Fruit fly (Drosophila melanogaster) ovary, adult (tissue): Measurements from ENCODE around the gene CG33514.

Source experiments
- CG17801 ChIP-seq: fragments of 200-800 bp; optimal IDR thresholded peaks from 2 replicates; lab custom pipeline; 2019; ENCODE audit warnings: missing biosample characterization, mild to moderate bottlenecking, missing genetic modification characterization, moderate library complexity; ENCODE audit not compliant: partially characterized antibody

Gene CG33514

DNA sequence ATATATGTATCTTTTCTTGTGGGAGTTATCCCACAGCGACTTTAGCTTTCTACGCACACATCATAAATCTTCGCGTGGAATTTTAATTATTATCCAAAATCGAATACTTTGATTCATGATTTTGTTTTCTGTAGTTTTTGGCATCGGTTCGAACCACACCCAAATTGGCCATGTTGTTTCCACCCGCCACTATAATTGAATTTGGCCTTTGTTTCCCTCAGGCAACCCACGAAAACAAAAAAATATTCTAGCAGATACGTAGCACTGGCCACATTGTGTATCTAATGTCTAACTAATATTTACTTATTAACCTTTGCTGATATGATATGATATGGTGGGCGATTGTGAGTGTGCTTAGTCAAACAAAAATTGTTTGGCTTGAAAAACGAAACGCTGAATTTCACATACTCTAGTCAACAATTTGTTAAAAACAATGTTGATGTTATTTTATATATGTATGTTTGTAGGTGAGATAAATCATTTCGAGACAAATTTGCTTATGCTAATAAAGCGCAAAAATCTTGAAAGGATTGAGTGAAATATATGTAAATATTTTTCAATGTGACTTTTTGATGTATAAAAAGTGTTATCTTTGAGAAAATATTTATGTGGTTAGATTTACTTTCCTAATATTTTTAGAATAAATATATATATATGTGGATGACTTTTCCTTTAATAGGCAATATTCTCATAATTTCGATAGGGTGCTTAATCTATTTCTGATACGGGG is 10.2 kb upstream of the CG33514 start:
- no peak for TF ChIP-seq CG17801 (GFP tag; lab: Kevin White, UChicago)

DNA sequence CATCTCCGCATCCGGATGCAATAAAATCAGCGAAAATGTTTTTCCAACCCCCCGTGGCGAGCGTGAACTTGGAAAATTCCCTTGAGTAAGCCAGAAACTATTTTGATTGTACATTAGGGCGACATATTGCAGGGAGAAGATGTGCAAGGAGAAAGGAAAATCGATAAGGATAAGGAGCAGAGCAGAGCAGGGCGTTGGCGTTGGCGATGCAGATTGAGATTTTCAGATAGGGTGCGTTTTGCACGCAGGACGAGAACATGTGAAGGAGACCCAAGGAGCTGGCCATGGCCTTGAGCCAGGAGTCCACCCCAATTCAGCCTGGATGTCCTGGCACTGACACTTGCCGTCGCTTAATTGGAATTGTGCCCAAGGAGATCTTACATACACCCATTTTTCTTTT is 8.2 kb upstream of the CG33514 start:
- no peak for TF ChIP-seq CG17801 (GFP tag; lab: Kevin White, UChicago)

DNA sequence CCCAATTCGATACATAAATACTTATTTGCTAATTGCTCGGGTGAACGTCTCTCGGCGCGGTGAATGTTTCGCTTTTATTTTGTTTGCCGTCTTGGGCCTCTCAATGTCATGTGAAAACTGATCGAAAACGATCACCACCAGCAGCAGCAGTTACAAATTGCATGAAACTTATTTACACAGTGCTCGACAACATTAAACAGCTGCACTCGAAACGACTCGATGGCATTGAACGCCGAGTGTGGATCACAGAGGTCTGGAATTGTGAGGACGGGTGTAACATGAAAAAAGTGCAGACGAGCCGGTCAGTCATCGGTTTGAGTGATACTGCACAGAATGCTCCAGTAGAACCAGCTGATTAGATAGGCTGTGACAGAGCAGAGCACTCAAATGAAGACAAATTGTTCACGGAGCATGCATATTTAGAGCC is 7.5 kb upstream of the CG33514 start:
- no peak for TF ChIP-seq CG17801 (GFP tag; lab: Kevin White, UChicago)

DNA sequence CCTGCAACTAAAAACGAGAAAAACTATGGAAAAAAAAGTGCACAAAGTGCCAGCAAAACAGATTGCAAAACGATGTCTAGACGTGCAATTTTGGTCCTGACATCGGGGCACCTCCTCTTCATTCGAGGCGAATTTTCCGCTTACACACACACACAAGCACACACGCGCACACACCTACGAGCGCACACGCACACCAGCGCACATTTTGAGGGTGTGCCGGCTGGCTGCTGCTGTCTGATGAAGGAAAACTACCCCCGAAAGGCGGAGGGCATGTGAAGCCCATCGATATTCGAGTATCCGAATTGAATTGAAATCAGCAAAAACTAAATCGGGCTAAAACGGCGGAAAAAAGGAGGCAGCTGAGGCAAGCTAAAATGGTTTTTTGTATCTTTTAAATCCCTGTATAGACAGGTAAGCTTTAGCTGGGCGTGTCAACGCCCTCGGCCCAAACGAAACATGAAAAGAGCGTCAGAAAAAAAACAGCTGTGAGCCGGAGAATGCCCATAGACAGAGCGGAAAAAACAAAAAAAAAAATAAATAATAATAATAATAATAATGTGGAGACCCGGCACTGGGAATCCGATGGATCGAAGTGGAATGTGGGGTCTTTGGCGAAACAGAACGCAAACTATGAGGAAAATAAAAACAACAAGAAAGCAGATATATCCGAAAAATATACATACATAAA is 5.4 kb upstream of the CG33514 start:
- no peak for TF ChIP-seq CG17801 (GFP tag; lab: Kevin White, UChicago)

DNA sequence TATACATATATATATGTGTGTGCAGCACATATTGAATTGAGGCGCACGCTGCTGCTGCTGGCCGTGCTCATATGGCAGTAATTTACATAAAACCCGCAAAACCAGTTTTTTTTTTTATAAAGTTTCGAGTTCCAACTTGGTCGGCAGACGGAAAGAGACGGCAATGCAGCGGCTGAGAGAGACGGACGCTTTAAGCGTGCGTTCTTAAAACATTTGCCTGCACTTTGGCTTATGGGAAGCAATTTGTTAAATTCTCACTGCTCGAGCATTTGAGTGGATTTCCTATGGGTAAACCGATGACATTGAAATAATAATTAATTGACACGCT is 4.9 kb upstream of the CG33514 start:
- TF ChIP-seq CG17801 (GFP tag; lab: Kevin White, UChicago) = no peak

DNA sequence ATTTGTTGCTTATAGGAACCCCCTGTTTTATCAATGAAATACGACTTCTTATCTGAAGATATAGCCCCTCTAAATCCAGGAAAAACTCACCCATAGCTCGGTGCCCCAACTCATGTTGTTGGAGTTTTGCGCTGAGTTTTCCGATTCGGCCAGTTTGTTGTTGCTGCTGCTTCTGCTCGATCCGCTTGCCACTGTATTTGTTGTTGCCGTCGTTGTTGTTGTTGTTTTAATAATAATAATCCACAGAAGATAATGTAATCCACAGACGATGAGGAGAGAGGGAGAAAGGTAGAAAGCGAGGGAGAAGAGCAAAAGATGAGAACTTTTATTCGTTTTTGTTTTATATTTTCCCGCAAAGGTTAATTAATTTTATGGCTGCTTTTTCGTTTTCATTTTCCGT is 2.3 kb upstream of the CG33514 start:
- TF ChIP-seq CG17801 (GFP tag; lab: Kevin White, UChicago) = no peak

DNA sequence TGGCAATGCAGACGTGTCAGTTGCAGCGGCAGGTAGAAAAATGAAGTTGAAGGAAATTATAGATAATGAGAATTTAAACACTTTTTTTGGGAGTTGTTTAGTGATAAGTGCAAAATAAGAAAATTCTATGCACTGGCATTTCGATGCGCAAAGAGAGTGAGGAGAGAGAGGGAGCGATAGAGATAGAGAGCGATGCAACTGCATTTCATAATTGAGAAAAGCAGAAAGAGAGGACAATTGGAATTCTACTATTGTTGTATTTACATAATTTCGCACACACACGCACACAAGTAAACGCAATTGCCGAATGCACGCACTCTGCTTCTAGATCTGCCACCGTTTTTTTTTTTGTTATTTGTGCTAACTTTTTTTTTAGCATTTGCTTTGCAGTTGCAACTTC is 1.8 kb upstream of the CG33514 start:
- no peak for TF ChIP-seq CG17801 (GFP tag; lab: Kevin White, UChicago)

DNA sequence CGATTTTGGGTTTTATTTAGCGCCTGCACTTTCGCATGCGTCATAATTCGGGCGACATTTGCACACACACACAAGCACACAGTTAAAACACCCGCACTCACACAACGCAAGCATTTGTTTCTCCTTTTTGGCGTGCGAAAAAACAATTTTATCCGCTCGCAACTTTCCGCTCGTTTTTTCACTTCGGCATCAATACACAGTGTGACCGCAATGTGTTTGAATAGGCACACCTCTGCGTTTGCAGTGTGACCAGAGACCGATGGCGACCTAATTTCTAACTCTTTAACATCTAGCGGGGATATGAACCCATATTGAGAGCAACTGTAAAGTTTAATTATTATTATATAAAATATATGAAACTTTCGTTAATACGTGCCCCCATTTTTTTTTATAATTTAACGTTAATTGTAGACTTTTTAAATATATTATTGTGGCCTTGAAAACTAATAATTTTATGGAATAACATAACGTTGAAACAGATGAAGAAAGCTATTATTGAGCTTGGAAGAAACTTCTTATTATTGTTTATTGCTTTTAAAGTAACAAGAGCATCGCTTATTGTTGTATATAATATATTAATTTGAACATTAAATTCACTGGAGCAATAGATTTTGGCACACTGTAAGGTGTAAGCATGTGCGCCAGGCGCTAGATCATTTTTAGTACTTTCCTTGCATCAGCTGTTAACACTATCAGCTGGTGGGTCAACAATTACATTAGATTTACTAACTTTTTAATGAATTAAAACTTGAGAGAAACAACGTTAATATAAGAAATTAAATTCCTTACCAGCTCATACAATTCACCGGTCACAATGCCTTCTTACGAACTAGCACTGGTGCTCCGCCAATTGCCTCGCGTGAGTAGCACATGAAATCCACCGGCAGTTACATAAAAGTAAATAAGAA is 1.1 kb upstream of the CG33514 start, which contains the start of the genes Cip4 and mRpS6:
Cip4 (minus strand) TSS at position 216 of the 908 bp plus-strand sequence.
mRpS6 (plus strand) TSS at position 664 of the 908 bp plus-strand sequence.
- TF ChIP-seq CG17801 (GFP tag; lab: Kevin White, UChicago) = no peak

DNA sequence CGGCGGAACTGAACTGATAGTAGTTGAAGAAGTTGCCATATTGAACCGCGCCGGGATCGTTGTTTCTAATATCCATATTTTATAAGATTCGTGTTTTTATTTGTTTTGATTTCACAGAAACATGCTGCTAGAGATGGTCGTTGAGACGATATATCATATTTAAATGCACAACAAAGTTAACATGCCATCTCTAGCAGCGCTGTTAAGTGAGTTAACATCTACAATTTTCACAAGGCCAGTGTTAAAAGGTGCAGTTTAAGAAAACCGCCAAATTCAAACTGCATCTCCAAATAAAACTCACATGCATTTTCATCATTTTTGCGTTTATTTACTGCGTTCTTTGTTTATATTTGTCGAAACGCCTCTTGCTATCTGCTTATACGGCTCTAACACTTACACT is 2.1 kb downstream of the CG33514 start, which contains the start of gene CG11342:
CG11342 (minus strand) TSS at position 120 of the 400 bp plus-strand sequence.
- no peak for TF ChIP-seq CG17801 (GFP tag; lab: Kevin White, UChicago)

DNA sequence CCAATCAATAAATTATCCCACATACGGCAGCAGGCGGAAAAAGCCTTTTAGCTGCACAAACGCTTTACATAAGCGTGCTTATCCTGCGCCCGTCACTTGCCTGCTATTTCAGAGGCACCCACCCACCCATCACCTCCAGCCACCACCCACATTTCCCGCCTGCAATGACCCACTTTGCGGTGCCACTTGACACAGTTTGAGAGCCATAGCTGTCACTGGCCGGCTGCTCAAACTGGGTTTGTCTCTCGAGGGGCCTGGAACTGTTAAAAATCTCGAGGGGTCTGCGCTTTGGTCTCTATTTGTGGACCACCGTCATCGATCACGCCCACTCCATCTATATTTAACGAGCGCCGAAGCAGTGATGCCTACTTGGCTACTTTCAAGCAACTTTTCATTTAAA is 6.7 kb downstream of the CG33514 start:
- TF ChIP-seq CG17801 (GFP tag; lab: Kevin White, UChicago) = no peak

DNA sequence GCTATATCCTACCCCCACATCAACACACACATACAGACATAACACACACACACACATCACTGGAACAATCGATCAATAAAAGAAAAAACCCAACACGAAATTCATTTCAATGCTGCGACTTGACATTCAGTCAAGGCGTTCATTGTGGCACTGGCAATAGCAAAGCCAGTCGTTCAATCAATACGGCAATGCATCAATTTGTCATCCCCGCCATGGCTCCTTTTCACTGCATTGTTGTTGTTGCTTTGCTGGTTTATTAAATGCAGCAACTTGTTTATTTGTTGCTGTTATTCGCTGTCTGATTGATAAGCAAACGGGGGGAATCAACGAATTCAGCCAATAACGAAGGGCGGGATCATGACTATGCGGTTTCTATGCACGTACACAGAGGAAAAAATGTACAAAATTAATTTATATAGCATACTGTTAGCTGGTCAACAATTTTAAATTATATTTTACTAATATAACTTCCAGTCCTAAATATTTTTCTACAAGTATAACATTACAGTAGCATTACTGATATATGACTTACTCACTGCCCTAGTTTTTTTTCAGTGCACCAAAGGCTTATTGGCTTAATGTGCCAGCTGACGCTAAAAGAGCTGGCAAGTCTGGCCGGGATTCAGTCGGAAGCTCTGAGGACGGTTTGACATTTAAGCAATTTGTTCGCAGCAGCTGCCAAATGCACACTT is 10.6 kb downstream of the CG33514 start:
- no peak for TF ChIP-seq CG17801 (GFP tag; lab: Kevin White, UChicago)

DNA sequence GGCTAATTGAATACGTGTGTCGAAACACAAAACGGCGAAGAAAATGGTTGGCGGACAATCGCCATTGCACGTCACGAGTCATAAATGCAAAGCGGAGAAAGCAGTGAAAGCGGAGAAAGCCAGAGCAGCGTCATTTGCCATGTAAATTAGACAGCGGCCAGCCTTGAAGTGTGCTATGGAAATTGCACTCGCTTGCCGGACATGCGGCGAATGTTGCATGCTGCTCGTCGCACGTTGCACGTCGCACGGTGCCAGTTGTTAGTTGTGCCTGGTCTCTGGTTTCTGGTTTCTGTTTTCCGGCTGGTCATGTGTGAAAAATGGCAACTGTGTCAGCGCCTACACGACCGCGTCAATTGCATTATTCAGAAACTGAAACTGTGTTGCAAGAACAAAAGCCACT is 12.3 kb downstream of the CG33514 start:
- no peak for TF ChIP-seq CG17801 (GFP tag; lab: Kevin White, UChicago)

DNA sequence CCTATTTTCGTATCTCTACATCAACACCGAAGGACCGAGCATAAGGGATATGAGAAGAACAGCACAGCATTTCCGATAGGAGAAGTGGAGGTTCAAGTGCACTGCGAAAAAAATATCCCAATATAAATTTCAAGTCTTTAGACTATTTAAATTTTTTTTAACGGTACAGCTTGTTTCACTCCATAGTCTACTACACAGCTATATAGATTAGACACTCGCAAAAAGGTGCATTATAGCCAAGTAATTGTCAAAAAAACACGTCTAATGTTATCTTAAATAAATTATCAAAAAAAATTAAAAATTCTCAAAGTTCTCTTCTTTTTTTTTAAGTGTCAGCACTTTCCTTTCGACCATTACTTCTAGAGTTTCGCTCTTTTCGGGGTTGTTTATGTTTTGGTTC is 13.7 kb downstream of the CG33514 start:
- TF ChIP-seq CG17801 (GFP tag; lab: Kevin White, UChicago) = no peak

DNA sequence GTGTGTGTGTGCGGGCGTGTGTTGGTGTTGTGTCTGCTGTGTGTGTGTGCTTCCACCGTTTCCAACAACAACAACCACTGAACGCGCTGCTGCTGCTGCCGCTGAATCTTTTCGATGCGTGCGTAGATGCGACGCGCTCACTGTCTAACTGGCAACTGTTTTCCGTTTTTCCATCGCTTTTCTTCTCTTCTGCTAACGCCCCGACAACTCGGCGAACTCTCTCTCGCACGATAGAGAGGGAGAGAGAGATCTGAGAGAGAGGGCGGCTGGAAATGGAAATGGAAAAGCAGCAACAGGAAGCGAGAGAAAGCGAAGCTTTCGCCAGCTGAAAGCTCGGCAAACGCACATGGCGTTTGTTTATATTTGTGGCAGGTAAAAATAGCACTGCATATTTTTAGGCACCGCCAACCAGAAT is 15.0 kb downstream of the CG33514 start, which contains the start of gene DopEcR:
DopEcR (minus strand) TSS at position 157 of the 415 bp plus-strand sequence.
- no peak for TF ChIP-seq CG17801 (GFP tag; lab: Kevin White, UChicago)
